Worm (Caenorhabditis elegans) whole organism, L4 larva: ENCODE measurements around the gene flh-3.

ENCODE experiments used
- F37D6.2 ChIP-seq: sonication (generic microtip); optimal IDR thresholded peaks from 2 replicates; lab custom pipeline; 2016; ENCODE audit warnings: mild to moderate bottlenecking, missing genetic modification characterization, missing compliant biosample characterization
- Y48G9A.11 ChIP-seq: fragments of 200-800 bp; sonication (Bioruptor generic); IDR thresholded peaks from 2 replicates; pipeline ENCODE4 v1.3.6; 2022; ENCODE audit warnings: missing genetic modification reagents, missing genetic modification characterization, missing compliant biosample characterization
- ceh-28 ChIP-seq: fragments of 150-350 bp; optimal IDR thresholded peaks from 2 replicates; lab custom pipeline; 2014; ENCODE audit warnings: missing biosample characterization, missing genetic modification reagents, missing genetic modification characterization
- dmd-8 ChIP-seq: fragments of 200-800 bp; sonication (Bioruptor generic); IDR thresholded peaks from 2 replicates; pipeline ENCODE4 v1.3.6; 2022; ENCODE audit warnings: missing genetic modification characterization, missing compliant biosample characterization
- fos-1 ChIP-seq: fragments of 150-350 bp; optimal IDR thresholded peaks from 2 replicates; lab custom pipeline; 2014; ENCODE audit warnings: missing biosample characterization, missing genetic modification characterization
- jun-1 ChIP-seq: fragments of 150-350 bp; optimal IDR thresholded peaks from 2 replicates; lab custom pipeline; 2014; ENCODE audit warnings: missing biosample characterization, missing genetic modification reagents, missing genetic modification characterization
- lsy-2 ChIP-seq, 2 experiments: fragments of 150-350 bp in 1 of 2; sonication (generic microtip) in 1 of 2; optimal IDR thresholded peaks; 2 replicates each; lab custom pipeline; 2014 to 2017; ENCODE audit warnings: missing biosample characterization in 2 of 2, missing genetic modification characterization in 2 of 2
- pqm-1 ChIP-seq: sonication (generic microtip); optimal IDR thresholded peaks from 2 replicates; lab custom pipeline; 2017; ENCODE audit warnings: missing biosample characterization, missing genetic modification characterization
- saeg-2 ChIP-seq: fragments of 200-800 bp; sonication (Bioruptor generic); IDR thresholded peaks from 2 replicates; pipeline ENCODE4 v1.3.6; 2022; ENCODE audit warnings: missing genetic modification reagents, missing genetic modification characterization, missing compliant biosample characterization
- skn-1 ChIP-seq: fragments of 150-350 bp; optimal IDR thresholded peaks from 2 replicates; lab custom pipeline; 2014; ENCODE audit warnings: missing biosample characterization, missing genetic modification characterization
- zfp-3 ChIP-seq: fragments of 200-800 bp; sonication (Bioruptor generic); conservative IDR thresholded peaks from 2 replicates; pipeline ENCODE4 v1.3.6; 2022; ENCODE audit warnings: missing genetic modification reagents, missing genetic modification characterization, missing compliant biosample characterization

- TF ChIP-seq ceh-28 (tag; lab: Kevin White, UChicago): no peak
- TF ChIP-seq F37D6.2 (tag; lab: Kevin White, UChicago): no peak
- no peak for TF ChIP-seq jun-1 (tag; lab: Kevin White, UChicago)
- no peak for TF ChIP-seq pqm-1
- no peak for TF ChIP-seq lsy-2 (tag; optimal IDR thresholded peaks at IDR 0.05; lab: Kevin White, UChicago)
- TF ChIP-seq fos-1 (tag; lab: Kevin White, UChicago): no peak
- no peak for TF ChIP-seq skn-1 (tag; lab: Kevin White, UChicago)
- TF ChIP-seq dmd-8 (GFP tag; lab: Robert Waterston, UW): no peak
- TF ChIP-seq saeg-2: no peak
- TF ChIP-seq zfp-3 (GFP tag; lab: Robert Waterston, UW): no peak
- TF ChIP-seq Y48G9A.11: no peak
Observed at ce11 chrIV:9261687-9262086, 8.2 kb upstream of the flh-3 start, which contains the start of gene col-120.
